Worm (Caenorhabditis elegans) whole organism, L4/young adult: Measurements from ENCODE around the gene lev-8.

Experiments used
- W03F9.2 ChIP-seq: fragments of 150-350 bp; optimal IDR thresholded peaks from 2 replicates; lab custom pipeline; 2014; ENCODE audit warnings: missing biosample characterization, missing genetic modification characterization
- dao-5 ChIP-seq: sonication (generic microtip); optimal IDR thresholded peaks from 2 replicates; lab custom pipeline; 2016; ENCODE audit warnings: missing genotype, missing genetic modification characterization, moderate library complexity, missing compliant biosample characterization
- him-1 ChIP-seq: sonication (generic microtip); optimal IDR thresholded peaks from 2 replicates; lab custom pipeline; 2016; ENCODE audit warnings: missing genotype, missing genetic modification reagents, missing genetic modification characterization, missing compliant biosample characterization

- TF ChIP-seq W03F9.2, result no peak
- no peak for TF ChIP-seq him-1 (tag; lab: Kevin White, UChicago)
- TF ChIP-seq dao-5, result no peak
Measured at ce11 chrX:11560615-11561014, at the start of gene lev-8.
